Worm (Caenorhabditis elegans) whole organism, mixed stage, embryonic: Measurements from ENCODE around the gene kin-30.

Experiments used
- nhr-12 ChIP-seq: fragments of 150-350 bp; optimal IDR thresholded peaks from 2 replicates; lab custom pipeline; 2014; ENCODE audit warnings: missing biosample characterization, missing genetic modification characterization
- nhr-28 ChIP-seq: fragments of 150-350 bp; optimal IDR thresholded peaks from 2 replicates; lab custom pipeline; 2014; ENCODE audit warnings: missing biosample characterization, missing genetic modification characterization
- unc-39 ChIP-seq: fragments of 150-350 bp; optimal IDR thresholded peaks from 2 replicates; lab custom pipeline; 2014; ENCODE audit warnings: missing biosample characterization, missing genetic modification characterization

- no peak for TF ChIP-seq nhr-28 (tag; lab: Kevin White, UChicago)
- no peak for TF ChIP-seq unc-39 (tag; lab: Kevin White, UChicago)
- no peak for TF ChIP-seq nhr-12 (tag; lab: Kevin White, UChicago)
These were observed 27.9 kb upstream of the kin-30 start, which contains the start of gene sri-25 for ce11 chrV:15216705-15217104.
